Worm (Caenorhabditis elegans): ENCODE data around the gene R08A2.1.

Gene R08A2.1

DNA sequence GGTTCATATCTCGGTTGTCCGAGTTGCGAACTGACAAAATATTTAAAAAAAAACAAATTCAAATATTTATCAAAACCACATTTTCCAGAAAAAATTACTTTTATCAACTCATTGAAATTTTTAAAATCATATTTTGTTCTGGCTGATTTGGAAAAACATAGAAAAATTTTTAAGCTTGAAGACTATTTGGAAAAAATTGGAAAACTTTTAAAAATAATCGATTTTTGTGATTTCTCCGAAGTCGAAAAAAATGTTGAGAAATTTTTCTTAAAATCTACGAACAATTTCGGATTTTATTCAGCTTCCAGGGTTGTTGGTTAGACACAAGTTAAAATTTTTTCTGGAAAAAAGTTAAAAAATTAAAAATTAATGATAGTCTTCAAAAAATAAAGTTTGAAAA, 17.5 kb upstream of the R08A2.1 start, which contains the start of gene Y50E8A.5:
Gene Y50E8A.5, minus strand, starts transcription at position 101 of the 400 bp plus-strand sequence.
- TF ChIP-seq repo-1 (tag; optimal IDR thresholded peaks at IDR 0.05) (no peak), hlh-26 (GFP tag; conservative IDR thresholded peaks at IDR 0.05) (no peak), snpc-3.4 (tag; optimal IDR thresholded peaks at IDR 0.05) (no peak), let-607 (tag; optimal IDR thresholded peaks at IDR 0.05) (no peak), ztf-25 (GFP tag; IDR thresholded peaks at IDR 0.05) (no peak), lin-40 (tag; optimal IDR thresholded peaks at IDR 0.05) (no peak), hrde-1 (tag; optimal IDR thresholded peaks at IDR 0.05; ENCODE audit: borderline replicate concordance) (no peak), hmg-20 (GFP tag; IDR thresholded peaks at IDR 0.05) (no peak), ztf-3 (GFP tag; optimal IDR thresholded peaks at IDR 0.05) (no peak), atf-7 (tag; optimal IDR thresholded peaks at IDR 0.05) (no peak), K11D2.4 (GFP tag; IDR thresholded peaks at IDR 0.05) (no peak), die-1 (tag; optimal IDR thresholded peaks at IDR 0.05) (no peak), unc-130 (GFP tag; optimal IDR thresholded peaks at IDR 0.05) (no peak), aptf-2 (GFP tag; conservative IDR thresholded peaks at IDR 0.05) (no peak), B0035.1 (tag; optimal IDR thresholded peaks at IDR 0.05) (no peak)

DNA sequence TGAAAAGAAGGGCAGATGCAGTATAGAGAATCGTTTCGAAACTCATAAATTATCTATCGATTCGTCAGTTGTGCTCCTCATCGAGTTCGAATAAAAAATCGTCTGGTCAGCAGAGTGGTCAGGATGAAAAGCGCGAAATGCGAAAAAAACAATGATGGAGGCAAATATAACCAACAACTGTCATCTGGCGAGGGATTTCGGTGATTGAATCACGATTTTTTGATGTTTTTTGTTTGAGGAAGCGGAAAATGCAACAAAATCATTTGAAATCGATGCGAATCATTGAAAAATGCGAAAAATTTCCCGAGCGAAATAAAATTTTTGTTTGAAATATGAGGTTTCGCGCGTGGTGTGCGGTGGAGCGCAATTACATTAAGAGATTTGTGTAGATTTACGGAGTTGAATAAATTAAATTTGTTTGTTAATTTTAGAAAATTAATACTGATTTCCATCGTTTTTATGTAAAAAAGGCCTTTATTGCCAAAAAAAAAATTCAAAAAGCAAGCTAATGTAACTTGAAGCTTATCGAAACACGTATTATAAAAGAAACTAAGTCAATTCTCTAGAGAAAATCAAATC, 14.9 kb upstream of the R08A2.1 start, which contains the start of gene unc-61:
Gene unc-61, minus strand, starts transcription at position 51 of the 579 bp plus-strand sequence.
- TF ChIP-seq mcd-1 (GFP tag; IDR thresholded peaks at IDR 0.05) (peak; percentile 79), lin-35 (GFP tag; optimal IDR thresholded peaks at IDR 0.05) (peak in 1 of 3 experiments; percentile 72), snpc-3.4 (tag; optimal IDR thresholded peaks at IDR 0.05) (peak; percentile 5), dpl-1 (GFP tag; optimal IDR thresholded peaks at IDR 0.05) (peak; percentile 41), ztf-26 (tag; optimal IDR thresholded peaks at IDR 0.05) (no peak), F23B12.7 (tag; optimal IDR thresholded peaks at IDR 0.05; ENCODE audit: insufficient read depth) (no peak), lag-1 (GFP tag; IDR thresholded peaks at IDR 0.05) (no peak), lin-40 (tag; optimal IDR thresholded peaks at IDR 0.05) (no peak), efl-1 (GFP tag; optimal IDR thresholded peaks at IDR 0.05) (peak; percentile 78), F57C9.4 (tag; optimal IDR thresholded peaks at IDR 0.05) (no peak), T26A5.8 (tag; optimal IDR thresholded peaks at IDR 0.05) (no peak), lsl-1 (GFP tag; optimal IDR thresholded peaks at IDR 0.05) (peak; percentile 22), B0261.1 (tag; optimal IDR thresholded peaks at IDR 0.05) (no peak), lin-54 (GFP tag; optimal IDR thresholded peaks at IDR 0.05) (peak; percentile 35)

DNA sequence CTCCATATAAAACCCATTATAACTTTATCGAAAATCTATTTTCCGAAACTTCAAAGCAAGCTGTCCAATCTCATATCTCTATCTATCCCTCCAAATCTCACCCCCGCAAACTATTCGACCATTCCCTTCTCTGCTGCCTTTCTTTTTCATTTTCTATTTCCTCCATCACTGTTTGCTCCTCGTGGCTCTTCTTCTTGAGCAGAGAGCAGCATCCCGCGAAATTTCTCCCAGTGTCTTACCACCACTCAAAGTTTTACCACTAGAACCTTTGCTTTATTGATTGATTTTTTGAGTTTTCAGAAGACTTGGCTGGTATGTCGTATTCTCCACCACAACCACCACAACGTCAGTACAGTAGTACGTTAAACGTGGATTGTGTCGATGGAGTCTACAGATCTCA, 10.0 kb upstream of the R08A2.1 start, which contains the start of gene oig-3:
Gene oig-3, plus strand, starts transcription at position 301 of the 400 bp plus-strand sequence.
- TF ChIP-seq hsf-1 (GFP tag; IDR thresholded peaks at IDR 0.05) (no peak), Y53F4B.3 (GFP tag; IDR thresholded peaks at IDR 0.05) (no peak), F22D6.2 (tag; optimal IDR thresholded peaks at IDR 0.05) (no peak), zfh-2 (GFP tag; conservative IDR thresholded peaks at IDR 0.05) (no peak), nfyb-1 (GFP tag; IDR thresholded peaks at IDR 0.05) (no peak), akir-1 (GFP tag; optimal IDR thresholded peaks at IDR 0.05) (no peak), repo-1 (tag; optimal IDR thresholded peaks at IDR 0.05) (no peak), xnd-1 (tag; optimal IDR thresholded peaks at IDR 0.05) (no peak)

DNA sequence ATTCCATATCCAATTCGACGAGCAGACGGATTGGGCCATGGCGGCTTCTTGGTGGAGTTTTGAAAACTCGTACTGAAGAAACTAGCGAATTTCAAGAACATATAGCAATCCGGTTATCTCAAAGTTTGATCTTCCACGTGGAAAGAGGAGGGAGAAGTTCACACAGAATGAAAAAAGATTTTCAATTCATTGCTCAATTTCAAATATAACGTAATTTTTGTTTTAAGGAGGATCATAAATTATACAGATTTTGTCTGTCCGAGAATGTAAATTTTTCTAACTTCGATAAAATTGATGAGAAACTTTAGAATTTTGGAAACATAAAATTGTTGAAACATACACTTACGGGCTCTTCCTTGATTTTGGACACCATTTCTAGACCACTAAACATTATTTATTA, 9.4 kb upstream of the R08A2.1 start, which contains the start of gene Y50E8A.2:
Gene Y50E8A.2, minus strand, starts transcription at position 101 of the 400 bp plus-strand sequence.
- TF ChIP-seq madf-8 (GFP tag; conservative IDR thresholded peaks at IDR 0.05) (no peak), sea-2 (GFP tag; IDR thresholded peaks at IDR 0.05) (no peak), gei-17 (GFP tag; optimal IDR thresholded peaks at IDR 0.05) (no peak), hsf-1 (GFP tag; IDR thresholded peaks at IDR 0.05) (no peak), C06A6.2 (GFP tag; conservative IDR thresholded peaks at IDR 0.05) (no peak), snpc-1.3 (tag; optimal IDR thresholded peaks at IDR 0.05; ENCODE audit: insufficient read depth) (no peak), pha-4 (tag; optimal IDR thresholded peaks at IDR 0.05) (no peak), madf-3 (GFP tag; IDR thresholded peaks at IDR 0.05) (no peak), mcd-1 (GFP tag; IDR thresholded peaks at IDR 0.05) (no peak), ztf-22 (GFP tag; optimal IDR thresholded peaks at IDR 0.05) (no peak), bed-2 (GFP tag; IDR thresholded peaks at IDR 0.05) (no peak), mxl-1 (tag; optimal IDR thresholded peaks at IDR 0.05) (no peak), aptf-2 (GFP tag; conservative IDR thresholded peaks at IDR 0.05) (no peak)

Data from whole organism, young adult.